Worm (Caenorhabditis elegans) whole organism, L4 larva: ENCODE results near the gene srh-180.
A peak's percentile ranks its signal among the peaks of the same experiment; 100 is the strongest.

Experiments
- F44E2.7 ChIP-seq: fragments of 200-800 bp; sonication (Bioruptor generic); IDR thresholded peaks from 2 replicates; pipeline ENCODE4 v2.1.2; 2022; ENCODE audit warnings: missing genetic modification characterization, missing compliant biosample characterization
- Y5F2A.4 ChIP-seq: fragments of 200-800 bp; sonication (Bioruptor generic); optimal IDR thresholded peaks from 2 replicates; lab custom pipeline; 2018; ENCODE audit warnings: mild to moderate bottlenecking, missing genetic modification characterization, missing compliant biosample characterization
- arid-1 ChIP-seq: fragments of 200-800 bp; sonication (Bioruptor generic); conservative IDR thresholded peaks from 2 replicates; pipeline ENCODE4 v1.3.6; 2022; ENCODE audit warnings: missing genetic modification reagents, missing genetic modification characterization, missing compliant biosample characterization
- ceh-20 ChIP-seq: fragments of 200-800 bp; sonication (Bioruptor generic); IDR thresholded peaks from 2 replicates; pipeline ENCODE4 v1.3.6; 2022; ENCODE audit warnings: missing genetic modification reagents, missing genetic modification characterization, missing compliant biosample characterization
- ceh-32 ChIP-seq: sonication (generic microtip); optimal IDR thresholded peaks from 2 replicates; lab custom pipeline; 2016; ENCODE audit warnings: mild to moderate bottlenecking, missing genetic modification characterization, missing compliant biosample characterization; ENCODE audit not compliant: poor library complexity
- ces-1 ChIP-seq: fragments of 150-350 bp; sonication (generic microtip); optimal IDR thresholded peaks from 4 replicates; lab custom pipeline; 2014; ENCODE audit warnings: missing biosample characterization, missing genetic modification reagents, missing genetic modification characterization
- cey-2 ChIP-seq: sonication (generic microtip); optimal IDR thresholded peaks from 3 replicates; lab custom pipeline; 2017; ENCODE audit warnings: missing genetic modification characterization, mild to moderate bottlenecking, missing compliant biosample characterization, antibody characterized with exemption, borderline replicate concordance; ENCODE audit not compliant: insufficient read depth
- daf-16 ChIP-seq, 3 experiments: sonication (generic microtip); optimal IDR thresholded peaks; 2 replicates each; lab custom pipeline; 2016 to 2017; ENCODE audit warnings: missing genetic modification characterization in 3 of 3, missing genetic modification reagents in 3 of 3, mild to moderate bottlenecking in 2 of 3, missing compliant biosample characterization in 2 of 3, missing biosample characterization in 1 of 3, moderate library complexity in 1 of 3
- daf-19 ChIP-seq: fragments of 200-800 bp; sonication (Bioruptor generic); conservative IDR thresholded peaks from 2 replicates; pipeline ENCODE4 v1.3.6; 2022; ENCODE audit warnings: missing genetic modification characterization, missing compliant biosample characterization
- dmd-6 ChIP-seq: fragments of 200-800 bp; sonication (Bioruptor generic); IDR thresholded peaks from 2 replicates; pipeline ENCODE4 v1.3.6; 2022; ENCODE audit warnings: missing genetic modification reagents, missing genetic modification characterization, missing compliant biosample characterization
- dmd-9 ChIP-seq: fragments of 200-800 bp; sonication (Bioruptor generic); IDR thresholded peaks from 2 replicates; pipeline ENCODE4 v1.3.6; 2022; ENCODE audit warnings: missing genetic modification reagents, missing genetic modification characterization, missing compliant biosample characterization
- dpl-1 ChIP-seq: fragments of 150-350 bp; optimal IDR thresholded peaks from 2 replicates; lab custom pipeline; 2014; ENCODE audit warnings: missing biosample characterization, missing genetic modification reagents, missing genetic modification characterization
- dve-1 ChIP-seq: sonication (generic microtip); optimal IDR thresholded peaks from 2 replicates; lab custom pipeline; 2017; ENCODE audit warnings: antibody characterized with exemption, mild to moderate bottlenecking, missing genetic modification characterization, missing compliant biosample characterization; ENCODE audit not compliant: insufficient read depth
- egl-27 ChIP-seq: sonication (generic microtip); optimal IDR thresholded peaks from 3 replicates; lab custom pipeline; 2017; ENCODE audit warnings: missing biosample characterization, missing genetic modification reagents, missing genetic modification characterization
- egl-43 ChIP-seq: fragments of 200-800 bp; sonication (Bioruptor generic); IDR thresholded peaks from 2 replicates; pipeline ENCODE4 v1.3.6; 2022; ENCODE audit warnings: missing genetic modification reagents, missing genetic modification characterization, missing compliant biosample characterization
- fos-1 ChIP-seq: fragments of 150-350 bp; optimal IDR thresholded peaks from 2 replicates; lab custom pipeline; 2014; ENCODE audit warnings: missing biosample characterization, missing genetic modification characterization
- gei-8 ChIP-seq: fragments of 200-800 bp; sonication (Bioruptor generic); optimal IDR thresholded peaks from 2 replicates; lab custom pipeline; 2018; ENCODE audit warnings: mild to moderate bottlenecking, missing genetic modification characterization, missing compliant biosample characterization
- hif-1 ChIP-seq, 2 experiments: sonication (generic microtip); optimal IDR thresholded peaks; 2 replicates each; lab custom pipeline; 2016 to 2017; ENCODE audit warnings: missing compliant biosample characterization in 2 of 2, missing genetic modification characterization in 2 of 2, missing genetic modification reagents in 2 of 2, missing genotype in 2 of 2, mild to moderate bottlenecking in 1 of 2
- hlh-11 ChIP-seq: fragments of 200-800 bp; sonication (Bioruptor generic); optimal IDR thresholded peaks from 2 replicates; lab custom pipeline; 2018; ENCODE audit warnings: mild to moderate bottlenecking, missing genetic modification characterization, missing compliant biosample characterization
- hmg-1.1 ChIP-seq: fragments of 200-800 bp; sonication (Bioruptor generic); IDR thresholded peaks from 2 replicates; pipeline ENCODE4 v1.3.6; 2022; ENCODE audit warnings: missing genetic modification reagents, missing genetic modification characterization, missing compliant biosample characterization
- jun-1 ChIP-seq: fragments of 150-350 bp; optimal IDR thresholded peaks from 2 replicates; lab custom pipeline; 2014; ENCODE audit warnings: missing biosample characterization, missing genetic modification reagents, missing genetic modification characterization
- lin-1 ChIP-seq: fragments of 200-800 bp; sonication (Bioruptor generic); IDR thresholded peaks from 2 replicates; pipeline ENCODE4 v1.3.6; 2022; ENCODE audit warnings: missing genetic modification reagents, missing genetic modification characterization, missing compliant biosample characterization
- lin-13 ChIP-seq: fragments of 150-350 bp; optimal IDR thresholded peaks from 2 replicates; lab custom pipeline; 2014; ENCODE audit warnings: missing biosample characterization, missing genetic modification reagents, missing genetic modification characterization
- lin-15B ChIP-seq: fragments of 150-350 bp; sonication (generic microtip); optimal IDR thresholded peaks from 3 replicates; lab custom pipeline; 2014; ENCODE audit warnings: missing biosample characterization, missing genetic modification characterization
- lin-29 ChIP-seq: fragments of 200-800 bp; sonication (Bioruptor generic); IDR thresholded peaks from 2 replicates; pipeline ENCODE4 v1.3.6; 2022; ENCODE audit warnings: missing genetic modification reagents, missing genetic modification characterization, missing compliant biosample characterization
- lin-38 ChIP-seq: fragments of 200-800 bp; sonication (Bioruptor generic); IDR thresholded peaks from 2 replicates; pipeline ENCODE4 v1.3.6; 2022; ENCODE audit warnings: missing genetic modification reagents, missing genetic modification characterization, missing compliant biosample characterization
- madf-9 ChIP-seq: fragments of 200-800 bp; sonication (Bioruptor generic); conservative IDR thresholded peaks from 2 replicates; pipeline ENCODE4 v1.3.6; 2022; ENCODE audit warnings: missing genetic modification reagents, missing genetic modification characterization, missing compliant biosample characterization
- mdl-1 ChIP-seq, 2 experiments: fragments of 150-350 bp in 1 of 2; sonication (generic microtip) in 1 of 2; optimal IDR thresholded peaks; 2 replicates each; lab custom pipeline; 2014 to 2017; ENCODE audit warnings: missing biosample characterization in 2 of 2, missing genetic modification characterization in 2 of 2
- mdt-29 ChIP-seq: fragments of 200-800 bp; sonication (Bioruptor generic); IDR thresholded peaks from 2 replicates; pipeline ENCODE4 v1.3.6; 2022; ENCODE audit warnings: missing genetic modification reagents, missing genetic modification characterization, missing compliant biosample characterization
- mep-1 ChIP-seq: fragments of 150-350 bp; sonication (generic microtip); optimal IDR thresholded peaks from 3 replicates; lab custom pipeline; 2014; ENCODE audit warnings: missing biosample characterization, missing genetic modification characterization
- mes-2 ChIP-seq: sonication (generic microtip); optimal IDR thresholded peaks from 2 replicates; lab custom pipeline; 2016; ENCODE audit warnings: missing genotype, mild to moderate bottlenecking, missing genetic modification characterization, missing compliant biosample characterization; ENCODE audit not compliant: poor library complexity, severe bottlenecking
- mxl-2 ChIP-seq: fragments of 200-800 bp; sonication (Bioruptor generic); conservative IDR thresholded peaks from 2 replicates; pipeline ENCODE4 v1.3.6; 2022; ENCODE audit warnings: missing genetic modification reagents, missing genetic modification characterization, missing compliant biosample characterization
- nhr-102 ChIP-seq: sonication (generic microtip); optimal IDR thresholded peaks from 2 replicates; lab custom pipeline; 2016; ENCODE audit warnings: mild to moderate bottlenecking, missing genetic modification characterization, moderate library complexity, missing compliant biosample characterization
- nhr-11 ChIP-seq: fragments of 150-350 bp; optimal IDR thresholded peaks from 2 replicates; lab custom pipeline; 2014; ENCODE audit warnings: missing biosample characterization, missing genetic modification characterization
- nhr-111 ChIP-seq: fragments of 200-800 bp; sonication (Bioruptor generic); optimal IDR thresholded peaks from 2 replicates; lab custom pipeline; 2018; ENCODE audit warnings: mild to moderate bottlenecking, missing genetic modification characterization, missing compliant biosample characterization
- nhr-77 ChIP-seq: fragments of 150-350 bp; optimal IDR thresholded peaks from 2 replicates; lab custom pipeline; 2014; ENCODE audit warnings: missing biosample characterization, missing genetic modification characterization
- php-3 ChIP-seq: fragments of 200-800 bp; sonication (Bioruptor generic); IDR thresholded peaks from 2 replicates; pipeline ENCODE4 v1.3.6; 2022; ENCODE audit warnings: missing genetic modification reagents, missing genetic modification characterization, missing compliant biosample characterization
- pqm-1 ChIP-seq: sonication (generic microtip); optimal IDR thresholded peaks from 2 replicates; lab custom pipeline; 2017; ENCODE audit warnings: missing biosample characterization, missing genetic modification characterization
- sdz-12 ChIP-seq: fragments of 200-800 bp; sonication (Bioruptor generic); optimal IDR thresholded peaks from 2 replicates; lab custom pipeline; 2018; ENCODE audit warnings: mild to moderate bottlenecking, missing genetic modification characterization, missing compliant biosample characterization
- set-16 ChIP-seq: fragments of 200-800 bp; sonication (Bioruptor generic); IDR thresholded peaks from 2 replicates; pipeline ENCODE4 v1.3.6; 2022; ENCODE audit warnings: missing genetic modification reagents, missing genetic modification characterization, missing compliant biosample characterization
- spr-1 ChIP-seq: sonication (generic microtip); optimal IDR thresholded peaks from 2 replicates; lab custom pipeline; 2016; ENCODE audit warnings: mild to moderate bottlenecking, missing genetic modification characterization, missing compliant biosample characterization
- spr-3 ChIP-seq: fragments of 200-800 bp; sonication (Bioruptor generic); optimal IDR thresholded peaks from 2 replicates; lab custom pipeline; 2018; ENCODE audit warnings: mild to moderate bottlenecking, missing genetic modification characterization, missing compliant biosample characterization
- tag-97 ChIP-seq: fragments of 200-800 bp; sonication (Bioruptor generic); IDR thresholded peaks from 2 replicates; pipeline ENCODE4 v1.3.6; 2022; ENCODE audit warnings: missing genetic modification characterization, missing compliant biosample characterization
- unc-39 ChIP-seq: sonication (generic microtip); optimal IDR thresholded peaks from 2 replicates; lab custom pipeline; 2017; ENCODE audit warnings: missing biosample characterization, missing genetic modification characterization
- vab-7 ChIP-seq: fragments of 200-800 bp; sonication (Bioruptor generic); IDR thresholded peaks from 2 replicates; pipeline ENCODE4 v1.3.6; 2022; ENCODE audit warnings: missing genetic modification reagents, missing genetic modification characterization, missing compliant biosample characterization
- zfp-2 ChIP-seq: sonication (generic microtip); optimal IDR thresholded peaks from 2 replicates; lab custom pipeline; 2016; ENCODE audit warnings: mild to moderate bottlenecking, missing genetic modification characterization, missing compliant biosample characterization
- zip-2 ChIP-seq: fragments of 150-350 bp; optimal IDR thresholded peaks from 2 replicates; lab custom pipeline; 2014; ENCODE audit warnings: missing biosample characterization, missing genetic modification characterization

The srh-180 gene

DNA sequence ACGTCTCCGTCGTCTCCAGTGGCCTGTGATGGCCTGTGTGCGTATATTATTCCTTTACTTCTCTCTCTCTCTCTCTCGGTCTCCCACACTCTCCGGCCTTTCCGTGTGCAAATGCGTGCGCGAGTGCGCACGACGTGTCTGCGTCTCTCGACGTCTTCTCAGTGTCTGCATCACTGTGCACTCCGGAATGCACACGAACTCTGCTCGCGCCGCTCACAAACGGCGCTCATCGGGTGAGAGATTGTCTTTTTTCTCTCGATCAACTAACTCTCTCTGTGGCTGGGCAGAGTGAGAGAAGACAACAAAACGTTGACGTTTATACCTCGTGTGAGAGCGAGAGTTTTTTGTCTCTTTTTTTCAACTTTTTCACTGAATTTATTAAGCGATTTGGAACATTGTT lies 38.6 kb downstream of the srh-180 start (continued):
- TF ChIP-seq dve-1 (peak; percentile 96), dmd-6 (GFP tag; lab: Robert Waterston, UW) (peak; percentile 96), mdt-29 (GFP tag; lab: Robert Waterston, UW) (no peak), madf-9 (GFP tag; lab: Robert Waterston, UW) (peak; percentile 73), spr-3 (GFP tag; lab: Kevin White, UChicago) (peak; percentile 31), sdz-12 (GFP tag; lab: Kevin White, UChicago) (peak; percentile 47), nhr-111 (GFP tag; lab: Kevin White, UChicago) (no peak), arid-1 (GFP tag; lab: Robert Waterston, UW) (peak; percentile 78), cey-2 (tag; lab: Kevin White, UChicago) (no peak), mep-1 (peak; percentile 93), ceh-20 (GFP tag; lab: Robert Waterston, UW) (peak; percentile 83), hmg-1.1 (peak; percentile 98), unc-39 (tag; lab: Kevin White, UChicago) (no peak), nhr-102 (peak; percentile 75), zip-2 (no peak), tag-97 (GFP tag; lab: Robert Waterston, UW) (no peak), gei-8 (GFP tag; lab: Kevin White, UChicago) (peak; percentile 48), zfp-2 (tag; lab: Kevin White, UChicago) (peak; percentile 8), F44E2.7 (no peak), daf-16 (GFP tag; optimal IDR thresholded peaks at IDR 0.05; lab: Kevin White, UChicago) (peak; percentile 56 to 67), daf-16 (tag; optimal IDR thresholded peaks at IDR 0.05; lab: Kevin White, UChicago) (peak; percentile 68), set-16 (GFP tag; lab: Robert Waterston, UW) (peak; percentile 92), lin-13 (GFP tag; lab: Kevin White, UChicago) (peak; percentile 6), daf-19 (GFP tag; lab: Robert Waterston, UW) (no peak), lin-1 (GFP tag; lab: Robert Waterston, UW) (peak; percentile 90), egl-27 (tag; lab: Kevin White, UChicago) (no peak), nhr-11 (peak; percentile 68), spr-1 (tag; lab: Kevin White, UChicago) (peak; percentile 74), vab-7 (GFP tag; lab: Robert Waterston, UW) (peak; percentile 70), ceh-32 (no peak), hif-1 (tag; optimal IDR thresholded peaks at IDR 0.05; lab: Kevin White, UChicago) (peak in 1 of 2 experiments; percentile 80), ces-1 (GFP tag; lab: Kevin White, UChicago) (no peak), dpl-1 (peak; percentile 47), nhr-77 (tag; lab: Kevin White, UChicago) (peak; percentile 93)

DNA sequence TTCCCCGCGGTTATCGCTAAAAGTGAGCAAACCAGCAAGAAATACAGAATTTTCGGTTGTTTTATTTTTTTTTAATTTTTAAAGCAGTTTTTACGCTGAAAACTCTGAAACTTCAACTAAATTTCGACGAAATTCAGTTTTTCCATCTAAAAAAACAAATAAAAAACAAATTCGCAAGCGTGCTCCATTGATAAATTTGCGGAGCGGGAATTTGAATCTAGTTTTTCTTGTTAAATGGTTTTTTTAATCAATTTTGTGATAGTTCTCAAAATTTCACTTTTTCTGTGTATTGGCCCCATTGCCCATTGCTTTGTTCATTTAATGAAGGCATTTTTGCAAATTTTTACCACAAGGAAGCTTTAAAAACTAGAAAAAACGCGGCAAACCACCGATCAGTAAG lies 39.5 kb downstream of the srh-180 start:
- TF ChIP-seq lin-38 (GFP tag; lab: Robert Waterston, UW) (peak; percentile 90), set-16 (GFP tag; lab: Robert Waterston, UW) (no peak), fos-1 (no peak), lin-15B (tag; lab: Kevin White, UChicago) (no peak)

DNA sequence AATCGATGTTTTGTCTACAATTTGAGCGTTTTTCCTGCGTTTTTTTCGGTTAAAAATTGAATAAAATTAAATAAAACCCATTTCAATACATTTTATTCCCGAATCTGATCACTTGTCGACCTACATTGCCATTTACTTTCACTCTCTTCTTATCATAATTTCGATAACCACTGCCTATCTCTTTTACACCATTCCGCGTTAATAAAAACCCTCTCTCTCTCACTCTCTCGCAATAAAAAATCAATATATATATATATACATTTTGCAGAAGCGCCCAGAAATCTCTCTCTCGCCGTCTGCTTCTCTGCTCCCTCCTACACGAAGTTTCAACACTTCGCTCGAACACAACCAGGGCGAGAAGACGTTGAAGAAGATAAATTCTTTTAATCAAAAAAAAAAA lies 39.9 kb downstream of the srh-180 start, which contains the start of gene pptr-1:
Gene pptr-1, plus strand, starts transcription at position 269 of the 400 bp plus-strand sequence.
- TF ChIP-seq tag-97 (GFP tag; lab: Robert Waterston, UW) (no peak), jun-1 (tag; lab: Kevin White, UChicago) (no peak), gei-8 (GFP tag; lab: Kevin White, UChicago) (no peak), lin-29 (GFP tag; lab: Robert Waterston, UW) (no peak), hmg-1.1 (0 out of 2 replicates have a peak, but pooled peaks have one; percentile 15), nhr-11 (no peak), egl-43 (GFP tag; lab: Robert Waterston, UW) (no peak), mdl-1 (tag; optimal IDR thresholded peaks at IDR 0.05; lab: Kevin White, UChicago) (peak in 1 of 2 experiments; percentile 28), hlh-11 (tag; lab: Kevin White, UChicago) (peak; percentile 73), lin-15B (tag; lab: Kevin White, UChicago) (no peak), mes-2 (tag; lab: Kevin White, UChicago) (peak; percentile 30), cey-2 (tag; lab: Kevin White, UChicago) (no peak), pqm-1 (tag; lab: Kevin White, UChicago) (peak; percentile 48), mxl-2 (GFP tag; lab: Robert Waterston, UW) (no peak), php-3 (GFP tag; lab: Robert Waterston, UW) (peak; percentile 30; the same call in 1 of the 2 replicates), egl-27 (tag; lab: Kevin White, UChicago) (no peak), Y5F2A.4 (no peak), ceh-20 (GFP tag; lab: Robert Waterston, UW) (no peak), dmd-9 (GFP tag; lab: Robert Waterston, UW) (no peak)
